Fruit fly (Drosophila melanogaster): ENCODE measurements around the gene Acp95EF.

Gene Acp95EF

dm6 chr3R:24229870-24230422 is 1.2 kb downstream of the Acp95EF start, which contains the start of gene Spase22-23 (continued):
- TF ChIP-seq CG2120 (GFP tag; optimal IDR thresholded peaks at IDR 0.05) (no peak), trem (tag; optimal IDR thresholded peaks at IDR 0.05) (peak; percentile 9), CG1603 (tag; optimal IDR thresholded peaks at IDR 0.05) (peak; percentile 53), Sin3A (optimal IDR thresholded peaks at IDR 0.05) (peak; percentile 52), cad (GFP tag; optimal IDR thresholded peaks at IDR 0.05) (no peak), disco-r (GFP tag; optimal IDR thresholded peaks at IDR 0.05) (no peak), pfk (GFP tag; optimal IDR thresholded peaks at IDR 0.05) (no peak), ato (GFP tag; IDR thresholded peaks at IDR 0.05; ENCODE audit: partially characterized antibody) (peak; percentile 89), Hsf (GFP tag; optimal IDR thresholded peaks at IDR 0.05) (no peak), trh (GFP tag; optimal IDR thresholded peaks at IDR 0.05) (no peak), dmrt99B (tag; optimal IDR thresholded peaks at IDR 0.05) (no peak), CG10366 (GFP tag; IDR thresholded peaks at IDR 0.05) (no peak), CG6683 (GFP tag; optimal IDR thresholded peaks at IDR 0.05) (no peak), hbn (GFP tag; IDR thresholded peaks at IDR 0.05; ENCODE audit: partially characterized antibody) (peak; percentile 92), CG3281 (GFP tag; optimal IDR thresholded peaks at IDR 0.05) (no peak), pnt (GFP tag; optimal IDR thresholded peaks at IDR 0.05) (no peak), knrl (GFP tag; IDR thresholded peaks at IDR 0.05; ENCODE audit: partially characterized antibody) (peak; percentile 92), toy (GFP tag; IDR thresholded peaks at IDR 0.05) (no peak), ac (GFP tag; optimal IDR thresholded peaks at IDR 0.05) (no peak), amos (GFP tag; IDR thresholded peaks at IDR 0.05; ENCODE audit: partially characterized antibody) (peak; percentile 97), CG3065 (GFP tag; optimal IDR thresholded peaks at IDR 0.05) (no peak), org-1 (GFP tag; optimal IDR thresholded peaks at IDR 0.05) (no peak), gfzf (GFP tag; optimal IDR thresholded peaks at IDR 0.05) (no peak), CG4854 (GFP tag; optimal IDR thresholded peaks at IDR 0.05) (no peak), CG34422 (GFP tag; IDR thresholded peaks at IDR 0.05) (peak; percentile 17; the same call in 1 of the 3 replicates), CG10267 (tag; optimal IDR thresholded peaks at IDR 0.05) (no peak), Six4 (GFP tag; optimal IDR thresholded peaks at IDR 0.05) (no peak), scrt (GFP tag; optimal IDR thresholded peaks at IDR 0.05) (no peak), CG6175 (GFP tag; IDR thresholded peaks at IDR 0.05) (no peak), CG6272 (GFP tag; IDR thresholded peaks at IDR 0.05) (no peak), CG12942 (GFP tag; optimal IDR thresholded peaks at IDR 0.05) (no peak), esg (GFP tag; conservative IDR thresholded peaks at IDR 0.05) (no peak), eve (GFP tag; optimal IDR thresholded peaks at IDR 0.05) (no peak), sqz (GFP tag; optimal IDR thresholded peaks at IDR 0.05) (no peak), ERR (GFP tag; optimal IDR thresholded peaks at IDR 0.05) (no peak), Taf1 (GFP tag; IDR thresholded peaks at IDR 0.05) (no peak), ash1 (GFP tag; optimal IDR thresholded peaks at IDR 0.05) (no peak), ranshi (GFP tag; IDR thresholded peaks at IDR 0.05) (no peak), salm (tag; optimal IDR thresholded peaks at IDR 0.05) (no peak), CG6654 (GFP tag; optimal IDR thresholded peaks at IDR 0.05) (no peak), CG9932 (GFP tag; IDR thresholded peaks at IDR 0.05) (peak; percentile 12), Hr39 (optimal IDR thresholded peaks at IDR 0.05) (no peak), CG32767 (GFP tag; IDR thresholded peaks at IDR 0.05) (no peak), ssp (GFP tag; IDR thresholded peaks at IDR 0.05) (no peak), Dll (GFP tag; IDR thresholded peaks at IDR 0.05; ENCODE audit: partially characterized antibody) (peak; percentile 92), CG12236 (GFP tag; optimal IDR thresholded peaks at IDR 0.05) (no peak), klu (GFP tag; IDR thresholded peaks at IDR 0.05) (no peak), lilli (GFP tag; optimal IDR thresholded peaks at IDR 0.05) (no peak), sens (GFP tag) (no peak), cato (GFP tag; optimal IDR thresholded peaks at IDR 0.05; ENCODE audit: borderline replicate concordance) (no peak), E2f2 (GFP tag; IDR thresholded peaks at IDR 0.05) (no peak; the same call in 1 of the 2 replicates), HHEX (GFP tag; optimal IDR thresholded peaks at IDR 0.05) (no peak), ro (GFP tag; IDR thresholded peaks at IDR 0.05) (no peak)

All from whole organism, embryonic.